Fruit fly (Drosophila melanogaster) whole organism, embryonic: ENCODE results near the gene CG5969.
A peak's percentile ranks its signal among the peaks of the same experiment; 100 is the strongest.

Source experiments
- Blimp-1 ChIP-seq: fragments of 200-800 bp; sonication (Bioruptor generic); optimal IDR thresholded peaks from 3 replicates; lab custom pipeline; 2018; ENCODE audit warnings: missing biosample characterization, missing genetic modification characterization, mild to moderate bottlenecking, moderate library complexity, missing genetic modification reagents
- BtbVII ChIP-seq: fragments of 200-800 bp; sonication (Bioruptor generic); optimal IDR thresholded peaks from 3 replicates; lab custom pipeline; 2017; ENCODE audit warnings: missing biosample characterization, mild to moderate bottlenecking, missing genetic modification characterization
- CG11560 ChIP-seq: fragments of 200-800 bp; sonication (Bioruptor generic); IDR thresholded peaks from 3 replicates; pipeline ENCODE4 v1.3.6; 2022; ENCODE audit warnings: missing biosample characterization, missing genetic modification characterization
- CG12391 ChIP-seq: fragments of 200-800 bp; sonication (Bioruptor generic); optimal IDR thresholded peaks from 3 replicates; lab custom pipeline; 2018; ENCODE audit warnings: missing biosample characterization, mild to moderate bottlenecking, missing genetic modification characterization, moderate library complexity
- CG13296 ChIP-seq: fragments of 200-800 bp; sonication (Bioruptor generic); optimal IDR thresholded peaks from 3 replicates; lab custom pipeline; 2018; ENCODE audit warnings: missing biosample characterization, mild to moderate bottlenecking, missing genetic modification characterization
- CG13624 ChIP-seq: fragments of 200-800 bp; sonication (Bioruptor generic); optimal IDR thresholded peaks from 2 replicates; lab custom pipeline; 2016; ENCODE audit warnings: missing biosample characterization, missing genetic modification characterization
- CG15601 ChIP-seq: fragments of 200-800 bp; sonication (Bioruptor generic); optimal IDR thresholded peaks from 3 replicates; lab custom pipeline; 2019; ENCODE audit warnings: missing biosample characterization, mild to moderate bottlenecking, missing genetic modification characterization, moderate library complexity
- CG17328 ChIP-seq: fragments of 200-800 bp; sonication (Bioruptor generic); IDR thresholded peaks from 2 replicates; pipeline ENCODE4 v1.3.6; 2022; ENCODE audit warnings: missing biosample characterization, missing genetic modification characterization
- CG17361 ChIP-seq: fragments of 200-800 bp; sonication (Bioruptor generic); IDR thresholded peaks from 3 replicates; pipeline ENCODE4 v1.3.6; 2022; ENCODE audit warnings: missing biosample characterization, missing genetic modification characterization
- CG17612 ChIP-seq: fragments of 200-800 bp; sonication (Bioruptor generic); IDR thresholded peaks from 2 replicates; pipeline ENCODE4 v1.3.6; 2022; ENCODE audit warnings: missing biosample characterization, missing genetic modification characterization
- CG1792 ChIP-seq: fragments of 200-800 bp; sonication (Bioruptor generic); optimal IDR thresholded peaks from 2 replicates; lab custom pipeline; 2016; ENCODE audit warnings: missing biosample characterization, missing genetic modification characterization
- CG18476 ChIP-seq: fragments of 200-800 bp; sonication (Bioruptor generic); optimal IDR thresholded peaks from 2 replicates; lab custom pipeline; 2016; ENCODE audit warnings: missing biosample characterization, mild to moderate bottlenecking, missing genetic modification characterization
- CG2199 ChIP-seq: fragments of 200-800 bp; sonication (Bioruptor generic); IDR thresholded peaks from 3 replicates; pipeline ENCODE4 v1.3.6; 2022; ENCODE audit warnings: missing biosample characterization, missing genetic modification characterization
- CG2202 ChIP-seq: fragments of 200-800 bp; sonication (Bioruptor generic); optimal IDR thresholded peaks from 2 replicates; lab custom pipeline; 2018; ENCODE audit warnings: missing biosample characterization, mild to moderate bottlenecking, missing genetic modification characterization
- CG2712 ChIP-seq: fragments of 200-800 bp; optimal IDR thresholded peaks from 3 replicates; lab custom pipeline; 2019; ENCODE audit warnings: missing biosample characterization, mild to moderate bottlenecking, missing genetic modification characterization, moderate library complexity
- CG31224 ChIP-seq: fragments of 200-800 bp; sonication (Bioruptor generic); IDR thresholded peaks from 2 replicates; pipeline ENCODE4 v1.3.6; 2022; ENCODE audit warnings: missing biosample characterization, missing genetic modification characterization
- CG3847 ChIP-seq: fragments of 200-800 bp; sonication (Bioruptor generic); IDR thresholded peaks from 2 replicates; pipeline ENCODE4 v1.3.6; 2022; ENCODE audit warnings: missing biosample characterization, missing genetic modification characterization
- CG3995 ChIP-seq: fragments of 200-800 bp; sonication (Bioruptor generic); optimal IDR thresholded peaks from 3 replicates; lab custom pipeline; 2016; ENCODE audit warnings: missing biosample characterization, missing genetic modification characterization
- CG7357 ChIP-seq: fragments of 200-800 bp; sonication (Bioruptor generic); IDR thresholded peaks from 3 replicates; pipeline ENCODE4 v1.3.6; 2022; ENCODE audit warnings: missing biosample characterization, missing genetic modification characterization
- CG7745 ChIP-seq: fragments of 200-800 bp; sonication (Bioruptor generic); optimal IDR thresholded peaks from 2 replicates; lab custom pipeline; 2018; ENCODE audit warnings: missing biosample characterization, mild to moderate bottlenecking, missing genetic modification characterization, moderate library complexity
- CG7928 ChIP-seq: fragments of 200-800 bp; sonication (Bioruptor generic); optimal IDR thresholded peaks from 2 replicates; lab custom pipeline; 2017; ENCODE audit warnings: missing biosample characterization, mild to moderate bottlenecking, missing genetic modification characterization
- CG8290 ChIP-seq, 3 experiments: fragments of 200-800 bp; sonication (Bioruptor generic); optimal IDR thresholded peaks; 2 replicates each; lab custom pipeline; 2016 to 2019; ENCODE audit warnings: missing biosample characterization in 3 of 3, missing genetic modification characterization in 3 of 3, mild to moderate bottlenecking in 2 of 3, moderate library complexity in 1 of 3
- D19A ChIP-seq: fragments of 200-800 bp; optimal IDR thresholded peaks from 3 replicates; lab custom pipeline; 2019; ENCODE audit warnings: missing biosample characterization, mild to moderate bottlenecking, missing genetic modification characterization, moderate library complexity
- Dad ChIP-seq: fragments of 200-800 bp; sonication (Bioruptor generic); optimal IDR thresholded peaks from 3 replicates; lab custom pipeline; 2016; ENCODE audit warnings: missing biosample characterization, missing genetic modification characterization
- Ets97D ChIP-seq: fragments of 200-800 bp; sonication (Bioruptor generic); optimal IDR thresholded peaks from 3 replicates; lab custom pipeline; 2016; ENCODE audit warnings: missing biosample characterization, missing genetic modification characterization
- H15 ChIP-seq: fragments of 200-800 bp; sonication (Bioruptor generic); IDR thresholded peaks from 3 replicates; pipeline ENCODE4 v1.3.6; 2022; ENCODE audit warnings: missing biosample characterization, missing genetic modification characterization
- Jarid2 ChIP-seq: fragments of 200-800 bp; sonication (Bioruptor generic); optimal IDR thresholded peaks from 3 replicates; lab custom pipeline; 2017; ENCODE audit warnings: mild to moderate bottlenecking, missing biosample characterization, missing genetic modification reagents, missing genetic modification characterization
- Pdp1 ChIP-seq, 2 experiments: fragments of 200-800 bp; sonication (Bioruptor generic); optimal IDR thresholded peaks; 3 replicates each; lab custom pipeline; 2016; ENCODE audit warnings: missing biosample characterization in 2 of 2, missing genetic modification characterization in 2 of 2, mild to moderate bottlenecking in 1 of 2, moderate library complexity in 1 of 2
- Ravus ChIP-seq: fragments of 200-800 bp; sonication (Bioruptor generic); IDR thresholded peaks from 2 replicates; pipeline ENCODE4 v1.3.6; 2022; ENCODE audit warnings: missing biosample characterization, missing genetic modification characterization
- Spps ChIP-seq: fragments of 200-800 bp; sonication (Bioruptor generic); optimal IDR thresholded peaks from 2 replicates; lab custom pipeline; 2018; ENCODE audit warnings: missing biosample characterization, mild to moderate bottlenecking, missing genetic modification characterization
- Taf1 ChIP-seq: fragments of 200-800 bp; sonication (Bioruptor generic); IDR thresholded peaks from 2 replicates; pipeline ENCODE4 v1.3.6; 2022; ENCODE audit warnings: missing biosample characterization, missing genetic modification characterization
- Tbp ChIP-seq: fragments of >200 bp; optimal IDR thresholded peaks from 2 replicates; lab custom pipeline; 2018; ENCODE audit warnings: missing biosample characterization, missing genetic modification characterization
- ap ChIP-seq: fragments of 200-800 bp; sonication (Bioruptor generic); IDR thresholded peaks from 2 replicates; pipeline ENCODE4 v1.3.6; 2022; ENCODE audit warnings: missing biosample characterization, missing genetic modification characterization
- cad ChIP-seq: fragments of >200 bp; optimal IDR thresholded peaks from 2 replicates; lab custom pipeline; 2017; ENCODE audit warnings: missing biosample characterization, missing genetic modification characterization
- crc ChIP-seq: fragments of 200-800 bp; sonication (Bioruptor generic); optimal IDR thresholded peaks from 2 replicates; lab custom pipeline; 2016; ENCODE audit warnings: missing biosample characterization, missing genetic modification characterization
- dmrt11E ChIP-seq: fragments of 200-800 bp; sonication (Bioruptor generic); optimal IDR thresholded peaks from 3 replicates; lab custom pipeline; 2018; ENCODE audit warnings: missing biosample characterization, mild to moderate bottlenecking, missing genetic modification characterization, moderate library complexity
- eve ChIP-seq, 2 experiments: fragments of >200 bp; optimal IDR thresholded peaks; 2 replicates each; lab custom pipeline; 2017; ENCODE audit warnings: missing biosample characterization in 2 of 2, missing genetic modification characterization in 2 of 2
- gfzf ChIP-seq: fragments of 200-800 bp; sonication (Bioruptor generic); optimal IDR thresholded peaks from 2 replicates; lab custom pipeline; 2016; ENCODE audit warnings: missing biosample characterization, mild to moderate bottlenecking, missing genetic modification characterization, moderate library complexity
- ham ChIP-seq: fragments of 200-800 bp; sonication (Bioruptor generic); IDR thresholded peaks from 2 replicates; pipeline ENCODE4 v1.3.6; 2022; ENCODE audit warnings: missing biosample characterization, missing genetic modification characterization
- insv ChIP-seq, 2 experiments: fragments of 200-800 bp; sonication (Bioruptor generic); optimal IDR thresholded peaks; 3 replicates each; lab custom pipeline; 2016 to 2018; ENCODE audit warnings: missing biosample characterization in 2 of 2, missing genetic modification characterization in 2 of 2
- jing ChIP-seq: fragments of 200-800 bp; sonication (Bioruptor generic); optimal IDR thresholded peaks from 2 replicates; lab custom pipeline; 2018; ENCODE audit warnings: missing biosample characterization, mild to moderate bottlenecking, missing genetic modification characterization
- lbe ChIP-seq: fragments of 200-800 bp; sonication (Bioruptor generic); optimal IDR thresholded peaks from 2 replicates; lab custom pipeline; 2016; ENCODE audit warnings: missing biosample characterization, mild to moderate bottlenecking, missing genetic modification characterization
- mirr ChIP-seq: fragments of 200-800 bp; sonication (Bioruptor generic); optimal IDR thresholded peaks from 3 replicates; lab custom pipeline; 2018; ENCODE audit warnings: missing biosample characterization, mild to moderate bottlenecking, missing genetic modification characterization
- nerfin-1 ChIP-seq: fragments of 200-800 bp; sonication (Bioruptor generic); optimal IDR thresholded peaks from 3 replicates; lab custom pipeline; 2019; ENCODE audit warnings: missing biosample characterization, mild to moderate bottlenecking, missing genetic modification characterization, moderate library complexity
- row ChIP-seq: fragments of 200-800 bp; sonication (Bioruptor generic); IDR thresholded peaks from 3 replicates; pipeline ENCODE4 v1.3.6; 2022; ENCODE audit warnings: missing biosample characterization, missing genetic modification characterization
- schlank ChIP-seq: fragments of 200-800 bp; sonication (Bioruptor generic); optimal IDR thresholded peaks from 2 replicates; lab custom pipeline; 2018; ENCODE audit warnings: missing biosample characterization, mild to moderate bottlenecking, missing genetic modification characterization
- sqz ChIP-seq: fragments of 200-800 bp; sonication (Bioruptor generic); optimal IDR thresholded peaks from 3 replicates; lab custom pipeline; 2018; ENCODE audit warnings: missing biosample characterization, mild to moderate bottlenecking, missing genetic modification characterization
- sr ChIP-seq: fragments of 200-800 bp; sonication (Bioruptor generic); IDR thresholded peaks from 3 replicates; pipeline ENCODE4 v1.3.6; 2022; ENCODE audit warnings: missing biosample characterization, missing genetic modification characterization
- tin ChIP-seq: fragments of 200-800 bp; sonication (Bioruptor generic); optimal IDR thresholded peaks from 3 replicates; lab custom pipeline; 2016; ENCODE audit warnings: missing biosample characterization, missing genetic modification characterization
- zf30C ChIP-seq: fragments of 200-800 bp; sonication (Bioruptor generic); optimal IDR thresholded peaks from 3 replicates; lab custom pipeline; 2018; ENCODE audit warnings: missing biosample characterization, mild to moderate bottlenecking, missing genetic modification characterization

Gene CG5969

dm6 chr3L:20516519-20517178 lies 43.1 kb downstream of the CG5969 start (continued):
- TF ChIP-seq D19A (tag; lab: Kevin White, UChicago) (peak; percentile 65), CG17612 (GFP tag; lab: Robert Waterston, UW) (no peak), CG31224 (GFP tag; lab: Robert Waterston, UW) (no peak), H15 (GFP tag; lab: Robert Waterston, UW) (no peak), CG12391 (tag; lab: Kevin White, UChicago) (peak; percentile 61), CG2712 (peak; percentile 67), CG17328 (peak; percentile 8; the same call in 1 of the 2 replicates), tin (GFP tag; lab: Kevin White, UChicago) (peak; percentile 6), ap (no peak), sr (no peak), schlank (tag; lab: Kevin White, UChicago) (no peak), lbe (no peak), row (GFP tag; lab: Robert Waterston, UW) (peak; percentile 83), eve (GFP tag; optimal IDR thresholded peaks at IDR 0.05; lab: Kevin White, UChicago) (peak in 1 of 2 experiments; percentile 72), insv (GFP tag; optimal IDR thresholded peaks at IDR 0.05; lab: Kevin White, UChicago) (no peak), gfzf (GFP tag; lab: Kevin White, UChicago) (no peak), mirr (peak; percentile 81), Pdp1 (GFP tag; optimal IDR thresholded peaks at IDR 0.05; lab: Kevin White, UChicago) (peak in 1 of 2 experiments; percentile 14), ham (GFP tag; lab: Robert Waterston, UW) (no peak), Blimp-1 (GFP tag; lab: Kevin White, UChicago) (peak; percentile 52), CG13296 (peak; percentile 20), Ravus (no peak), CG1792 (no peak), Ets97D (GFP tag; lab: Kevin White, UChicago) (no peak), CG7928 (GFP tag; lab: Kevin White, UChicago) (no peak), sqz (no peak), CG3847 (no peak), zf30C (GFP tag; lab: Kevin White, UChicago) (peak; percentile 45), dmrt11E (tag; lab: Kevin White, UChicago) (peak; percentile 51), crc (GFP tag; lab: Kevin White, UChicago) (no peak), nerfin-1 (tag; lab: Kevin White, UChicago) (no peak), CG3995 (no peak), Jarid2 (no peak), CG17361 (GFP tag; lab: Robert Waterston, UW) (peak; percentile 77), CG13624 (GFP tag; lab: Kevin White, UChicago) (no peak), CG7745 (tag; lab: Kevin White, UChicago) (peak; percentile 53), Tbp (no peak), Dad (no peak), Taf1 (GFP tag; lab: Robert Waterston, UW) (0 out of 2 replicates have a peak, but pooled peaks have one; percentile 8), CG11560 (tag; lab: Robert Waterston, UW) (no peak), CG8290 (GFP tag; optimal IDR thresholded peaks at IDR 0.05; lab: Kevin White, UChicago) (no peak), CG8290 (tag; optimal IDR thresholded peaks at IDR 0.05; lab: Kevin White, UChicago) (peak in 1 of 2 experiments; percentile 29), CG15601 (tag; lab: Kevin White, UChicago) (peak; percentile 22), CG7357 (GFP tag; lab: Robert Waterston, UW) (no peak), CG2202 (peak; percentile 15), CG2199 (GFP tag; lab: Robert Waterston, UW) (peak; percentile 97), BtbVII (peak; percentile 31), cad (GFP tag; lab: Kevin White, UChicago) (peak; percentile 90), CG18476 (GFP tag; lab: Kevin White, UChicago) (no peak), jing (GFP tag; lab: Kevin White, UChicago) (no peak), Spps (tag; lab: Kevin White, UChicago) (peak; percentile 17)
